Fruit fly (Drosophila melanogaster): ENCODE measurements around the gene CG33783.

The CG33783 gene

dm6 chr3R:10079267-10079987 is 12.9 kb downstream of the CG33783 start (continued):
- TF ChIP-seq CG12391 (tag; optimal IDR thresholded peaks at IDR 0.05) (peak; percentile 23), prd (optimal IDR thresholded peaks at IDR 0.05) (no peak), prd (GFP tag; IDR thresholded peaks at IDR 0.05) (peak; percentile 64), trh (GFP tag; optimal IDR thresholded peaks at IDR 0.05) (no peak), Abd-B (GFP tag; optimal IDR thresholded peaks at IDR 0.05) (peak; percentile 6), CG6654 (GFP tag; optimal IDR thresholded peaks at IDR 0.05) (no peak), CG17328 (GFP tag; IDR thresholded peaks at IDR 0.05) (no peak; the same call in 1 of the 2 replicates), CG5180 (GFP tag; optimal IDR thresholded peaks at IDR 0.05) (no peak), vvl (GFP tag; IDR thresholded peaks at IDR 0.05) (peak; percentile 61), al (GFP tag; IDR thresholded peaks at IDR 0.05) (no peak), CG43689 (GFP tag; IDR thresholded peaks at IDR 0.05) (0 out of 2 replicates have a peak, but pooled peaks have one; percentile 6), CG6272 (GFP tag; IDR thresholded peaks at IDR 0.05) (no peak), CG7987 (GFP tag; optimal IDR thresholded peaks at IDR 0.05) (no peak), CG8765 (GFP tag; IDR thresholded peaks at IDR 0.05) (no peak), CG3995 (GFP tag; optimal IDR thresholded peaks at IDR 0.05) (no peak), pzg (GFP tag; optimal IDR thresholded peaks at IDR 0.05) (no peak), ewg (GFP tag; optimal IDR thresholded peaks at IDR 0.05) (peak; percentile 17), H2.0 (GFP tag; IDR thresholded peaks at IDR 0.05) (peak; percentile 35; the same call in 1 of the 2 replicates), Usf (GFP tag; optimal IDR thresholded peaks at IDR 0.05) (no peak), Taf1 (GFP tag; IDR thresholded peaks at IDR 0.05) (no peak), CG4424 (GFP tag; optimal IDR thresholded peaks at IDR 0.05) (no peak), ind (GFP tag; optimal IDR thresholded peaks at IDR 0.05) (peak; percentile 30), CG11696 (GFP tag; IDR thresholded peaks at IDR 0.05) (peak; percentile 43; the same call in 1 of the 2 replicates), phol (tag; optimal IDR thresholded peaks at IDR 0.05) (peak; percentile 42), Six4 (GFP tag; optimal IDR thresholded peaks at IDR 0.05) (no peak), CG14667 (GFP tag; IDR thresholded peaks at IDR 0.05) (no peak), HLH3B (GFP tag; IDR thresholded peaks at IDR 0.05) (0 out of 2 replicates have a peak, but pooled peaks have one; percentile 40), CG7963 (GFP tag; IDR thresholded peaks at IDR 0.05; ENCODE audit: partially characterized antibody) (no peak), chinmo (GFP tag; IDR thresholded peaks at IDR 0.05; ENCODE audit: partially characterized antibody) (peak; percentile 72; the same call in 2 of the 4 replicates), CG1832 (GFP tag; optimal IDR thresholded peaks at IDR 0.05) (peak; percentile 58), inv (GFP tag; IDR thresholded peaks at IDR 0.05; ENCODE audit: partially characterized antibody) (no peak), org-1 (GFP tag; optimal IDR thresholded peaks at IDR 0.05) (no peak), HmgD (GFP tag; optimal IDR thresholded peaks at IDR 0.05) (no peak), CG6175 (GFP tag; IDR thresholded peaks at IDR 0.05) (no peak), Gsc (GFP tag; IDR thresholded peaks at IDR 0.05) (no peak), lmd (GFP tag; IDR thresholded peaks at IDR 0.05) (peak; percentile 28; the same call in 1 of the 2 replicates), ftz-f1 (GFP tag; optimal IDR thresholded peaks at IDR 0.05) (peak; percentile 52), Fer2 (tag; optimal IDR thresholded peaks at IDR 0.05) (no peak), Hr3 (GFP tag; optimal IDR thresholded peaks at IDR 0.05) (no peak), CG16863 (GFP tag; optimal IDR thresholded peaks at IDR 0.05) (peak; percentile 2), gcm (GFP tag; optimal IDR thresholded peaks at IDR 0.05) (no peak), CG8944 (GFP tag; optimal IDR thresholded peaks at IDR 0.05) (peak; percentile 2), Meics (GFP tag; optimal IDR thresholded peaks at IDR 0.05) (peak; percentile 17), CG9727 (GFP tag; optimal IDR thresholded peaks at IDR 0.05) (peak; percentile 35), CG9609 (GFP tag; optimal IDR thresholded peaks at IDR 0.05) (peak; percentile 6), ems (GFP tag; optimal IDR thresholded peaks at IDR 0.05) (no peak), nmo (GFP tag; optimal IDR thresholded peaks at IDR 0.05) (peak; percentile 38), lab (GFP tag; optimal IDR thresholded peaks at IDR 0.05) (peak; percentile 33), CG32532 (GFP tag; IDR thresholded peaks at IDR 0.05) (no peak), CG1603 (tag; optimal IDR thresholded peaks at IDR 0.05) (peak; percentile 59)
